Worm (Caenorhabditis elegans) whole organism, L3 larva: ENCODE data around the gene F21H7.12.

Source experiments
- R02D3.7 ChIP-seq: fragments of 150-350 bp; optimal IDR thresholded peaks from 2 replicates; lab custom pipeline; 2014; ENCODE audit warnings: missing biosample characterization, missing genetic modification characterization
- ZK546.5 ChIP-seq: sonication (generic microtip); optimal IDR thresholded peaks from 2 replicates; lab custom pipeline; 2017; ENCODE audit warnings: missing biosample characterization, missing genetic modification characterization
- aly-2 ChIP-seq: fragments of 150-350 bp; optimal IDR thresholded peaks from 2 replicates; lab custom pipeline; 2014; ENCODE audit warnings: missing biosample characterization, missing genetic modification characterization
- ama-1 ChIP-seq: fragments of 150-350 bp; optimal IDR thresholded peaks from 2 replicates; lab custom pipeline; 2018
- ceh-82 ChIP-seq: fragments of 150-350 bp; optimal IDR thresholded peaks from 2 replicates; lab custom pipeline; 2014; ENCODE audit warnings: missing biosample characterization, missing genetic modification characterization
- daf-12 ChIP-seq: fragments of 150-350 bp; optimal IDR thresholded peaks from 2 replicates; lab custom pipeline; 2014; ENCODE audit warnings: missing biosample characterization, missing genetic modification reagents, missing genetic modification characterization
- egl-5 ChIP-seq: fragments of 150-350 bp; optimal IDR thresholded peaks from 2 replicates; lab custom pipeline; 2017; ENCODE audit warnings: missing biosample characterization, missing genetic modification reagents, missing genetic modification characterization, inconsistent platforms
- elt-3 ChIP-seq, 3 experiments: fragments of 150-350 bp in 1 of 3; sonication (generic microtip) in 2 of 3; optimal IDR thresholded peaks; 2 replicates in 2 of 3; 4 replicates in 1 of 3; lab custom pipeline; 2014 to 2017; ENCODE audit warnings: missing biosample characterization in 3 of 3, missing genetic modification characterization in 3 of 3
- eor-1 ChIP-seq, 2 experiments: fragments of 150-350 bp; optimal IDR thresholded peaks; 2 replicates each; lab custom pipeline; 2014 to 2018; ENCODE audit warnings: missing biosample characterization in 2 of 2, missing genetic modification characterization in 2 of 2
- fkh-2 ChIP-seq: fragments of 150-350 bp; optimal IDR thresholded peaks from 2 replicates; lab custom pipeline; 2014; ENCODE audit warnings: missing biosample characterization, missing genetic modification reagents, missing genetic modification characterization
- fos-1 ChIP-seq: fragments of 150-350 bp; optimal IDR thresholded peaks from 2 replicates; lab custom pipeline; 2014; ENCODE audit warnings: missing biosample characterization, missing genetic modification characterization
- hmg-11 ChIP-seq: sonication (generic microtip); optimal IDR thresholded peaks from 2 replicates; lab custom pipeline; 2016; ENCODE audit warnings: missing genetic modification characterization, missing compliant biosample characterization
- lin-15B ChIP-seq: fragments of 150-350 bp; optimal IDR thresholded peaks from 2 replicates; lab custom pipeline; 2014; ENCODE audit warnings: missing biosample characterization, missing genetic modification characterization
- lin-39 ChIP-seq: fragments of 150-350 bp; optimal IDR thresholded peaks from 2 replicates; lab custom pipeline; 2018; ENCODE audit warnings: missing biosample characterization, missing genetic modification reagents, missing genetic modification characterization
- lsy-12 ChIP-seq: sonication (generic microtip); optimal IDR thresholded peaks from 2 replicates; lab custom pipeline; 2016; ENCODE audit warnings: mild to moderate bottlenecking, missing genetic modification characterization, missing compliant biosample characterization
- mdl-1 ChIP-seq: fragments of 150-350 bp; optimal IDR thresholded peaks from 2 replicates; lab custom pipeline; 2014; ENCODE audit warnings: missing biosample characterization, missing genetic modification characterization
- mml-1 ChIP-seq: fragments of 150-350 bp; sonication (generic microtip); optimal IDR thresholded peaks from 3 replicates; lab custom pipeline; 2014; ENCODE audit warnings: missing biosample characterization, missing genetic modification characterization
- nfya-1 ChIP-seq: sonication (generic microtip); optimal IDR thresholded peaks from 2 replicates; lab custom pipeline; 2017; ENCODE audit warnings: missing genetic modification characterization, mild to moderate bottlenecking, missing compliant biosample characterization, antibody characterized with exemption, moderate library complexity; ENCODE audit not compliant: insufficient read depth
- nhr-11 ChIP-seq: fragments of 150-350 bp; optimal IDR thresholded peaks from 2 replicates; lab custom pipeline; 2014; ENCODE audit warnings: missing biosample characterization, missing genetic modification characterization
- nhr-12 ChIP-seq: fragments of 150-350 bp; optimal IDR thresholded peaks from 2 replicates; lab custom pipeline; 2014; ENCODE audit warnings: missing biosample characterization, missing genetic modification characterization
- nhr-23 ChIP-seq: fragments of 150-350 bp; optimal IDR thresholded peaks from 2 replicates; lab custom pipeline; 2014; ENCODE audit warnings: missing biosample characterization, missing genetic modification reagents, missing genetic modification characterization
- nhr-237 ChIP-seq: fragments of 150-350 bp; optimal IDR thresholded peaks from 2 replicates; lab custom pipeline; 2014; ENCODE audit warnings: missing biosample characterization, missing genetic modification characterization
- nhr-28 ChIP-seq: fragments of 150-350 bp; optimal IDR thresholded peaks from 2 replicates; lab custom pipeline; 2014; ENCODE audit warnings: missing biosample characterization, missing genetic modification characterization
- nhr-67 ChIP-seq: fragments of 150-350 bp; optimal IDR thresholded peaks from 2 replicates; lab custom pipeline; 2014; ENCODE audit warnings: missing biosample characterization, missing genetic modification characterization
- nhr-77 ChIP-seq: fragments of 150-350 bp; optimal IDR thresholded peaks from 2 replicates; lab custom pipeline; 2014; ENCODE audit warnings: missing biosample characterization, missing genetic modification characterization
- pha-4 ChIP-seq: fragments of 150-350 bp; optimal IDR thresholded peaks from 2 replicates; lab custom pipeline; 2014; ENCODE audit warnings: missing biosample characterization, missing genetic modification reagents, missing genetic modification characterization
- pqm-1 ChIP-seq: fragments of 150-350 bp; optimal IDR thresholded peaks from 2 replicates; lab custom pipeline; 2017; ENCODE audit warnings: missing biosample characterization, missing genetic modification characterization, inconsistent platforms
- sea-2 ChIP-seq: fragments of 150-350 bp; sonication (generic microtip); optimal IDR thresholded peaks from 4 replicates; lab custom pipeline; 2014; ENCODE audit warnings: missing biosample characterization, missing genetic modification reagents, missing genetic modification characterization
- skn-1 ChIP-seq: fragments of 150-350 bp; optimal IDR thresholded peaks from 2 replicates; lab custom pipeline; 2014; ENCODE audit warnings: missing biosample characterization, missing genetic modification characterization
- snpc-4 ChIP-seq: fragments of 150-350 bp; optimal IDR thresholded peaks from 2 replicates; lab custom pipeline; 2014; ENCODE audit warnings: missing biosample characterization, missing genetic modification characterization
- tbx-2 ChIP-seq: sonication (generic microtip); optimal IDR thresholded peaks from 2 replicates; lab custom pipeline; 2016; ENCODE audit warnings: mild to moderate bottlenecking, missing genetic modification characterization, missing compliant biosample characterization
- unc-39 ChIP-seq: sonication (generic microtip); optimal IDR thresholded peaks from 4 replicates; lab custom pipeline; 2017; ENCODE audit warnings: missing biosample characterization, missing genetic modification characterization
- unc-62 ChIP-seq: fragments of 150-350 bp; sonication (generic microtip); optimal IDR thresholded peaks from 4 replicates; lab custom pipeline; 2014; ENCODE audit warnings: missing biosample characterization, missing genetic modification reagents, missing genetic modification characterization
- zag-1 ChIP-seq: fragments of 150-350 bp; optimal IDR thresholded peaks from 2 replicates; lab custom pipeline; 2014; ENCODE audit warnings: missing biosample characterization, missing genetic modification characterization
- ztf-11 ChIP-seq: fragments of 150-350 bp; optimal IDR thresholded peaks from 2 replicates; lab custom pipeline; 2014; ENCODE audit warnings: missing biosample characterization, missing genetic modification characterization
- ztf-4 ChIP-seq: fragments of 150-350 bp; optimal IDR thresholded peaks from 2 replicates; lab custom pipeline; 2014; ENCODE audit warnings: missing biosample characterization, missing genetic modification characterization

F21H7.12 gene

DNA sequence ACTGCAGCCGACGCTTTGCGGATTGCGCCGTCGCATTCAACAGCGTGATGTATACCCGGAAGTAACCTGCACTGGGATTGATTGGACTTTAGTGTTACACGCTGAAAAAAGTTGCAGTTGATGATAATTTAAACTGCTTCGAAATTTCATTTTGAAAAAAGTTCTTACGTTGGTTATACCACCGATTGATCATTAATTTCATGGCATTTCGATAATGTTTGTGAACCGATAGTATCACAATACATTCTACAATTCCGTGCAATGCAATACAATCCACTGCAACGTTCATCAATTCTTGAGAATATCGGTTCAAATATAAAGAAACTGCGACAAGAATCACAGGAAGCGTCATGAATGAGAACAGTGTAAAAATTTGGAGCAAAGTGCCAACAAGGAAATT is 5.2 kb downstream of the F21H7.12 start, which contains the start of gene F21H7.3:
Gene F21H7.3 (minus strand): TSS at position 101 of the 400 bp plus-strand sequence.
- TF ChIP-seq nfya-1 (no peak), zag-1 (tag; lab: Kevin White, UChicago) (no peak), R02D3.7 (no peak), hmg-11 (tag; lab: Kevin White, UChicago) (no peak), ztf-11 (no peak), daf-12 (tag; lab: Kevin White, UChicago) (no peak), ceh-82 (tag; lab: Kevin White, UChicago) (no peak)

DNA sequence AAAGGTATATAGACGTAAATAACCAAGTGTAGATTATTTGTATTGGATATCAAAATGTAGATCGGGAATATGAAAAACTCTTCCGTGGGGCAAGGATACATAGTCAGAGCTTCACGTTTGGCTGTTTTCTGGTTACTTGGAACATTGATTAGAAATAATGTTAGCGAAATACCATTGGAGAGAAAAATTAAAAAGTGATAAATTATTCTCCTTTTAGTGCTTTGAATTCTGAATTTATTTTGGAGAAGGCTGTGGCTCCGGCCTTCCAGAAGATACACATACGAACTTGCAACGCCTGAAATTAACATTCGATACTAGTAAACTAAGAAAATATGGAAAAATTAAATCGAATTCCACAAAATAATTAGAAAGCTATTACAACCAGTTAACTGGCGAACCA is 5.7 kb downstream of the F21H7.12 start, which contains the start of gene srh-98:
Gene srh-98 (minus strand): TSS at position 101 of the 400 bp plus-strand sequence.
- TF ChIP-seq egl-5 (tag; lab: Kevin White, UChicago) (no peak), R02D3.7 (no peak), ztf-4 (tag; lab: Kevin White, UChicago) (no peak), aly-2 (tag; lab: Kevin White, UChicago) (no peak), nhr-28 (tag; lab: Kevin White, UChicago) (no peak), nfya-1 (no peak), nhr-77 (tag; lab: Kevin White, UChicago) (no peak), ceh-82 (tag; lab: Kevin White, UChicago) (no peak), nhr-23 (tag; lab: Kevin White, UChicago) (no peak), fos-1 (tag; lab: Kevin White, UChicago) (no peak), nhr-11 (no peak), elt-3 (tag; optimal IDR thresholded peaks at IDR 0.05; lab: Kevin White, UChicago) (no peak), snpc-4 (tag; lab: Kevin White, UChicago) (no peak)

DNA sequence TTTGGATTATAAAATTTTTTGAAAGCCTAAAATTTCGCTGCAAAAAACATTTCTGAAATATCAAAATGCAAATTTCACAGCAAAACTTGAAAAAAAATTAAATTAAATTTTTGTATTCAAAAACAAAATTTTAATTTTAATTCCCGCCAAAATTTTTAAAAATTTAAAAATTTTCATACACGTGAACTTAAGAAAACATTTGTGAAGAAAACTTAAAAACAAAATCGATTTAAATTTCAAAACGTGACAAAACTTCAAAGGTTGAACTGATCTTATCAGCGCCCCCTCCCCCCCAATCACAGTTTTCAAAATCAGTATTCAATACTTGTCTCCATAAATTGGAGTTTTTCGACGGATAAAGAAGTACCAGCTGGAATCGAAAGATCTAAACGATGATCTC is 7.3 kb downstream of the F21H7.12 start, which contains the start of gene F21H7.5:
Gene F21H7.5 (plus strand): TSS at position 301 of the 400 bp plus-strand sequence.
- TF ChIP-seq unc-62 (no peak), skn-1 (tag; lab: Kevin White, UChicago) (no peak), ama-1 (lab: Kevin White, UChicago) (no peak), elt-3 (tag; optimal IDR thresholded peaks at IDR 0.05; lab: Kevin White, UChicago) (no peak), fos-1 (tag; lab: Kevin White, UChicago) (no peak), nhr-237 (tag; lab: Kevin White, UChicago) (no peak), lin-39 (tag; lab: Kevin White, UChicago) (no peak), lin-15B (no peak), nhr-77 (tag; lab: Kevin White, UChicago) (no peak), zag-1 (tag; lab: Kevin White, UChicago) (no peak), mml-1 (tag; lab: Kevin White, UChicago) (no peak), egl-5 (tag; lab: Kevin White, UChicago) (no peak), pqm-1 (tag; lab: Kevin White, UChicago) (no peak), tbx-2 (no peak)

DNA sequence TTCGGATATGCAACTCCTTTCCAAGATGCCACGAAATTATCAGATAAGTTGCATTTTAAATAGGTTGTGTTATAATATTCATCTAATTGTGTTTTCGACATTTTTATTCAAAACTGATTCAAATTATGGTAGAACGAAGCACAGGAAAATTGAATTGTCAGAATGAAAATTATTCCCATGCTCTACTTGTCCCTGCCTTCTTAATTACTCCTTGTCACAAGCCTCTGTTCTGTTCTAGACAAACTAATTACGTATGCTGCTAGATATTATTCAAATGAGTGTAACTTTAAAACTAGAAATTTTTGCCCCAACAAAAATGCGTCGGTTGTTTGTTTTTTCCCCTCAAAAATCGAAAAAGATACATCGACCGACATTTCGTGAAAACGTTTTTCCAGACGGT is 14.1 kb downstream of the F21H7.12 start, which contains the start of gene srh-104:
Gene srh-104 (minus strand): TSS at position 101 of the 400 bp plus-strand sequence.
- no peak for TF ChIP-seq lsy-12 (tag; lab: Kevin White, UChicago)
- TF ChIP-seq nfya-1: no peak
- no peak for TF ChIP-seq mdl-1 (tag; lab: Kevin White, UChicago)
- TF ChIP-seq ztf-4 (tag; lab: Kevin White, UChicago): no peak
- TF ChIP-seq nhr-237 (tag; lab: Kevin White, UChicago): no peak
- no peak for TF ChIP-seq pqm-1 (tag; lab: Kevin White, UChicago)
- no peak for TF ChIP-seq fkh-2 (tag; lab: Kevin White, UChicago)
- TF ChIP-seq eor-1 (tag; optimal IDR thresholded peaks at IDR 0.05; lab: Kevin White, UChicago): no peak
- TF ChIP-seq, all 47 proteins: peak for 0

DNA sequence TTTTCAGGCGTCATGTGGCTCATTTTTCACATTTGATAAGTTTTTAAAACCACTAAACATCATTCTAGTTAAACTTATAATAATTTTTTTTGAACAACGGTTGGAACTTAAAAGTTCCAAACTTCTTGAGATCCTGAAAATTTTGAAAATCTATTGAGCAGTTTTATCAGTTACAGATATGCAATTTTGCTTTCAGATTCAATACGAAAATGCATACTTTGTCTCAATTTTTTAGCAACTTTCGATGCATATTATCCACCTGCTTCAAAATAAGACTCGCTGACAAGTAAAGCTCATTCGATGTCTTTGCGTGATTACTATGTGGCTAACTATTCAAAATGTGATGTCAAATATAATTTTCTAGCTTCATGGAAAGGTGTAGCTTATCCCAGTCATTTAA is 16.6 kb downstream of the F21H7.12 start, which contains the start of gene srh-95:
Gene srh-95 (plus strand): TSS at position 301 of the 400 bp plus-strand sequence.
- TF ChIP-seq unc-62 (no peak), nhr-67 (tag; lab: Kevin White, UChicago) (no peak), daf-12 (tag; lab: Kevin White, UChicago) (no peak), nhr-11 (no peak), sea-2 (no peak), egl-5 (tag; lab: Kevin White, UChicago) (no peak), lsy-12 (tag; lab: Kevin White, UChicago) (no peak), nhr-28 (tag; lab: Kevin White, UChicago) (no peak), ztf-11 (no peak), R02D3.7 (no peak), nhr-12 (no peak), ZK546.5 (tag; lab: Kevin White, UChicago) (no peak), pqm-1 (tag; lab: Kevin White, UChicago) (no peak), pha-4 (tag; lab: Kevin White, UChicago) (no peak), lin-15B (no peak), unc-39 (tag; lab: Kevin White, UChicago) (no peak), mdl-1 (tag; lab: Kevin White, UChicago) (no peak)
